Fruit fly (Drosophila melanogaster) whole organism, embryonic: ENCODE results near the gene galla-2.

Experiments
- CG10147 ChIP-seq: fragments of 200-800 bp; sonication (Bioruptor generic); optimal IDR thresholded peaks from 2 replicates; lab custom pipeline; 2019; ENCODE audit warnings: missing biosample characterization, mild to moderate bottlenecking, missing genetic modification characterization, moderate library complexity
- CG2202 ChIP-seq: fragments of 200-800 bp; sonication (Bioruptor generic); optimal IDR thresholded peaks from 2 replicates; lab custom pipeline; 2018; ENCODE audit warnings: missing biosample characterization, mild to moderate bottlenecking, missing genetic modification characterization
- CG9876 ChIP-seq: fragments of 200-800 bp; sonication (Bioruptor generic); optimal IDR thresholded peaks from 2 replicates; lab custom pipeline; 2016; ENCODE audit warnings: missing biosample characterization, missing genetic modification characterization
- pnt ChIP-seq: fragments of 200-800 bp; sonication (Bioruptor generic); optimal IDR thresholded peaks from 3 replicates; lab custom pipeline; 2016; ENCODE audit warnings: missing biosample characterization, missing genetic modification characterization
- sr ChIP-seq: fragments of 200-800 bp; sonication (Bioruptor generic); IDR thresholded peaks from 3 replicates; pipeline ENCODE4 v1.3.6; 2022; ENCODE audit warnings: missing biosample characterization, missing genetic modification characterization

DNA sequence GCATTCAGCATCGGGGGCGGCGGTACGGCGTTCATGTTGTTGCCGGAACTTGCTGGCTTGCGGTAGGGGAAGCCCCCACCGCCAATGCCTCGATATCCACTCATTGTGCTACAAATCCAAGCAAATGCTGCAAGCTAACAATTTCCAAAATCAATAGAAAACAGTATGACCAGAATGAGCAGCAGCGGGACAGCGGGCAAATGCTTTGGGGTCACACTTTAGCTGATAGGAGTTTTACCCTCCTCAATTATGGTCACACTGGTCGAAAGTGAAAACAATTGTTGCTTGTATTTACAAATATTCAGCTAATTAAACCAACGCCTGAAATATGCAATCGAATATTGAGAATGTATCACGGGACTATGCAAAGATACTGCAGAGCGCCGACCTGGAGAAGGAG lies 3.8 kb upstream of the galla-2 start, which contains the start of the genes CG6418 and Blos4:
- TF ChIP-seq pnt (no peak), sr (GFP tag; lab: Robert Waterston, UW) (no peak), CG9876 (GFP tag; lab: Kevin White, UChicago) (no peak), CG2202 (no peak), CG10147 (GFP tag; lab: Kevin White, UChicago) (no peak)
